Worm (Caenorhabditis elegans): ENCODE data around the gene srd-67.

ce11 chrIII:2240471-2240870 lies 5.2 kb downstream of the srd-67 start, which contains the start of gene srz-56:
- TF ChIP-seq W03F9.2 (tag; optimal IDR thresholded peaks at IDR 0.05) = no peak
- TF ChIP-seq him-1 (tag; optimal IDR thresholded peaks at IDR 0.05) = no peak

Data from whole organism, L4/young adult.